Worm (Caenorhabditis elegans): Measurements from ENCODE around the gene col-149.

The col-149 gene

DNA sequence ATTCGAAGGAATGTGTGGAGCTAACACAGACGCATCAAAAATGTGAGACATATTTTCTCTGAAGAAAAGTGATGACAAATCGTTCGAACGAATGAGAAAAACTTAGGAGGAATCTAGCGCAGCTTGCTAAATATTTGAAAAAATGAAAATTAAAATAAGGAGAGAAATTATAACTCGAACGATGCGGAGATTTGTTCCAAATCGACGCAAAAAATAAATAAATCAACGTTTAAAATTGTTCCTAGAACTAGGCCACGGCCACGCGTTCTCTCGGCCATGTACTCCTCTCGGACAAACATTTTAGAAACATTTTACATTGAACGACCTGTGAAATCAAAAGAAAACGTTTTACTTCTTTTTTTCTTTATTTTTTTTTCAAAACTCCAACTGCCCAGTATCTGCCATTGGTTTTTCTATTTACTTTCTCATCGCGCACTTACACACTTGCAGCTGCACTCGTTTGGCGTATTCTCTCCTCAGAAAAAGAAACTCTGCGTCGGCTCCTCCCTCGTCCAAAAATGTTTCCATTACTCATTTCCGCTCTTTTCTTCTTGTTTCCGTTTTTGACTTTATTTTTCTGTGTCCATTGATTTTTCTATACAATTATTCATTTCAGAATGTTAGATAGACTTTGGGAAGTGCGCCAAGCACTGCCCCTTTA, 27.6 kb upstream of the col-149 start, which contains the start of the genes gna-1 and B0024.13 (continued):
- TF ChIP-seq Y53F4B.3 (GFP tag; IDR thresholded peaks at IDR 0.05) (no peak), gei-17 (GFP tag; optimal IDR thresholded peaks at IDR 0.05) (no peak), lin-35 (GFP tag; optimal IDR thresholded peaks at IDR 0.05) (no peak), athp-1 (tag; optimal IDR thresholded peaks at IDR 0.05) (no peak), repo-1 (tag; optimal IDR thresholded peaks at IDR 0.05) (no peak), B0035.1 (tag; optimal IDR thresholded peaks at IDR 0.05) (no peak), lsl-1 (GFP tag; optimal IDR thresholded peaks at IDR 0.05) (peak; percentile 24), zim-3 (tag; optimal IDR thresholded peaks at IDR 0.05) (no peak), K11D2.4 (GFP tag; IDR thresholded peaks at IDR 0.05) (0 out of 2 replicates have a peak, but pooled peaks have one; percentile 46), let-526 (GFP tag; IDR thresholded peaks at IDR 0.05) (no peak), snpc-3.4 (tag; optimal IDR thresholded peaks at IDR 0.05) (peak; percentile 30), pbrm-1 (GFP tag; IDR thresholded peaks at IDR 0.05) (0 out of 2 replicates have a peak, but pooled peaks have one; percentile 26), F22D6.2 (tag; optimal IDR thresholded peaks at IDR 0.05) (no peak), F10E7.11 (tag; optimal IDR thresholded peaks at IDR 0.05) (no peak), nhr-90 (tag; optimal IDR thresholded peaks at IDR 0.05) (no peak), B0261.1 (tag; optimal IDR thresholded peaks at IDR 0.05) (no peak), efl-1 (GFP tag; optimal IDR thresholded peaks at IDR 0.05) (no peak), ztf-28 (GFP tag; IDR thresholded peaks at IDR 0.05) (no peak), aptf-3 (GFP tag; IDR thresholded peaks at IDR 0.05) (no peak), F39B2.1 (GFP tag; IDR thresholded peaks at IDR 0.05) (no peak), C06A6.2 (GFP tag; conservative IDR thresholded peaks at IDR 0.05) (no peak), tbp1 (GFP tag; optimal IDR thresholded peaks at IDR 0.05) (peak; percentile 20), mcd-1 (GFP tag; IDR thresholded peaks at IDR 0.05) (peak; percentile 47), ceh-27 (GFP tag; optimal IDR thresholded peaks at IDR 0.05) (peak; percentile 36), tlf-1 (GFP tag; optimal IDR thresholded peaks at IDR 0.05) (peak; percentile 19), F57C9.4 (tag; optimal IDR thresholded peaks at IDR 0.05) (no peak), cebp-1 (GFP tag; IDR thresholded peaks at IDR 0.05) (no peak), cebp-1 (tag; optimal IDR thresholded peaks at IDR 0.05) (no peak), ceh-91 (GFP tag; IDR thresholded peaks at IDR 0.05) (peak; percentile 51; the same call in 1 of the 2 replicates), nhr-179 (tag; optimal IDR thresholded peaks at IDR 0.05) (no peak), T07F8.4 (tag; optimal IDR thresholded peaks at IDR 0.05) (no peak), D2030.7 (GFP tag; IDR thresholded peaks at IDR 0.05) (peak; percentile 31; the same call in 1 of the 2 replicates)

DNA sequence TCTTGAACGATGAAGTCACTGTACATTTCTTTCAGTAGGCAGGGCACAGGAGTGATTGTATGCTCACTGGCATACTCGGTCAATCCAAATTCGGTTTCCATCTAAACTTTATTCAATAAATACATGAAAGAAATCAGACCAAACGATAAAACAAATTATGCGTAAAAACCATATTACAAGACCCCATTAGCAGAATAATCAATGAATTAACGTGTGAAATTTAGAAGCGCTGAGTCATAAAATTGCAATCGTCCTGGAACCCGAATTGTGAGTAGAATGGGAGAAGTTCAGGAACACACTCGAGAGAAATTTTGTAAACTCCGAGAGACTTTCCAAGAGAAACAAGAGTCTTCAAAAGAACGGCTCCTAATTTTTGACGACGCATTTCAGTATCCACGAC, 26.8 kb upstream of the col-149 start, which contains the start of gene B0024.11:
TSS of gene B0024.11 (minus strand) at position 101 of the 400 bp plus-strand sequence.
- TF ChIP-seq ztf-26 (tag; optimal IDR thresholded peaks at IDR 0.05) (no peak), C17E4.6 (GFP tag; IDR thresholded peaks at IDR 0.05) (no peak), nhr-27 (tag; optimal IDR thresholded peaks at IDR 0.05) (no peak), B0019.2 (GFP tag; conservative IDR thresholded peaks at IDR 0.05) (no peak), let-526 (GFP tag; IDR thresholded peaks at IDR 0.05) (no peak), F23B12.7 (tag; optimal IDR thresholded peaks at IDR 0.05; ENCODE audit: insufficient read depth) (no peak), lin-54 (GFP tag; optimal IDR thresholded peaks at IDR 0.05) (no peak), Y56A3A.18 (GFP tag; IDR thresholded peaks at IDR 0.05) (no peak), sptf-2 (GFP tag; optimal IDR thresholded peaks at IDR 0.05) (no peak), Y95B8A.8 (GFP tag; IDR thresholded peaks at IDR 0.05) (no peak), dpl-1 (GFP tag; optimal IDR thresholded peaks at IDR 0.05) (no peak)
